Fruit fly (Drosophila melanogaster): ENCODE data around the gene Tango5.
A peak's percentile ranks its signal among the peaks of the same experiment; 100 is the strongest.

The Tango5 gene

DNA sequence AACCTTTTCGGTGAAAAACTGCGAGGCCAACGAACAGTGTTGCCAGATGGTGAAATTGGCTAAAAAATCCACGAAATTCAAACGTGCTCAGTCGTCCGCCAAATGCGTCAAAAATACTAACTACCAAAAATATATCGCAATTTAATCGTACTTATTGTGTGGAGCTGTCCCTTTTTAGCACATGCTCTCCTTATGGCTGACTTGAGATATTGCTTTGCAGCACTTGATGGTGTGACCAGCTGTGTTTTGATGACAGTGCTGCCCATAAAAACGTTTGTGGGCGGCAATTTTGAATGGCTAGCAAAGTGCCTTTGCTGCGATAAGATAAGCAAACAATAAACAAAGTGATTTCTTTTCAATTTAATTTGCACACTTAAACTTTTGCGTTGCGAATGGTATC, at the start of gene Tango5:
Gene Tango5 (minus strand): TSS at position 208 of the 400 bp plus-strand sequence.
- TF ChIP-seq CG3032 (tag; optimal IDR thresholded peaks at IDR 0.05) = peak; percentile 3
- TF ChIP-seq Sox14 (GFP tag; optimal IDR thresholded peaks at IDR 0.05) = peak; percentile 55
- TF ChIP-seq fd85E (GFP tag; optimal IDR thresholded peaks at IDR 0.05) = no peak
- TF ChIP-seq dsx (GFP tag; optimal IDR thresholded peaks at IDR 0.05; ENCODE audit: poor library complexity, severe bottlenecking) = no peak
- TF ChIP-seq CG3919 (GFP tag; optimal IDR thresholded peaks at IDR 0.05) = no peak
- TF ChIP-seq Smox (GFP tag; optimal IDR thresholded peaks at IDR 0.05) = no peak
- peak; percentile 3 for TF ChIP-seq Hr39 (GFP tag; optimal IDR thresholded peaks at IDR 0.05)
- TF ChIP-seq svp (GFP tag) = peak; percentile 54
- TF ChIP-seq CG6808 (GFP tag; optimal IDR thresholded peaks at IDR 0.05) = peak; percentile 100
- TF ChIP-seq CG31627 (GFP tag; optimal IDR thresholded peaks at IDR 0.05) = no peak
- peak; percentile 81 for TF ChIP-seq fkh (GFP tag; optimal IDR thresholded peaks at IDR 0.05)
- no peak for TF ChIP-seq lz (GFP tag; optimal IDR thresholded peaks at IDR 0.05)

DNA sequence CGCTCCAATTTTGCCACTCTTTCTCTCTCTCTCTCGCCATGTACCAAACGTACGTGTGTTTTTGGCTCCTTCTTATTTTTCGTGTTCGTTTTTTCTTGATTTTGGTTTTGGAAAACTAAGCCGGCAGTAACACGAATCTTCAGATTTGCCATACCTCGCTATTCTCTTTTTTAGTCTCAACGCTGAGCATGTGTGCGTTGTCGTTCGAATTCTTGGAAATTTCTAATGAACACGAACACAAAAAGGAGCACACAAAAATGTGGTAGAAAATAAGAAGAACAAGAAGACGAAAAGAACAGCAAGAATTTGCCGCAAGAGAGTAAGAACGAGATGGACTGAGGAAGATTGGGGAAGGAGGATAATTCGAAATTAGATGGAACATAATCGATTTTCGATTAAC, 44.5 kb upstream of the Tango5 start:
- no peak for TF ChIP-seq CG8319 (GFP tag; optimal IDR thresholded peaks at IDR 0.05)
- no peak for TF ChIP-seq svp (GFP tag)
- no peak for TF ChIP-seq CG4318 (GFP tag; optimal IDR thresholded peaks at IDR 0.05)
- no peak for TF ChIP-seq CG32006 (GFP tag; optimal IDR thresholded peaks at IDR 0.05)
- no peak for TF ChIP-seq CG10631 (GFP tag; optimal IDR thresholded peaks at IDR 0.05)
- no peak for TF ChIP-seq CG6808 (GFP tag; optimal IDR thresholded peaks at IDR 0.05)
- TF ChIP-seq CG11902 (GFP tag; optimal IDR thresholded peaks at IDR 0.05) = no peak

DNA sequence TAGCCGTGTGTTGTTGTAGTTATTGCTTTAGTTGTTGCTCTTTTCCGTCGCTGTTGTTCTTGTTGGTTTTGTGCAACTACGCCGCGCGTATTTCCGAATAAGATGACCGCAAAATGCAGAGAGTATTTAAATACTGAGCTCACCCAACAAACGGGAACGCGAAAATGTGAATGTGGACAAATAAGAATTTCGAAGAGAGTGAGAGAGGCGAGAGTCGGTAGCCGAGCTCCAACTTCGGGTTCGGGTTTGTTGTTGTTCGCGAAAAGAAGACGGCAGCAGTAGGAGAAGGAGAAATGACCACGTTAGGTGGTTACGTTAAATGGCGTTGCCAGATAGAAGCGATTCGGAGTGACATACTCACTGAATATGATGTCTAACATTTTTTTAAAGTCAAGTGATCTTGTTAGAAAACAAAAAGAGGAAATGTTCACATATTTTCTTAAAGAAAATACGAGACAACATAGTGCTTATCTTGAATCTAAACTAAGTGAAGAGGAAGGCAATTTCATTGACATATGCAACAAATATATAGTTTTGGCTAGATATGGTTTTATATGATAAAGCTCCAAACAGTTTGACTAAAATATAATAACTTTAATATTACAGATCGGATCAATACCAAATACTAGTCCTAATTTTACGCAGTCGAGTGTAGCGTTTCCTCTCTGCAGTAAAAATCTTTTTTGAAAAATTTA, 42.7 kb upstream of the Tango5 start:
- TF ChIP-seq CG6808 (GFP tag; optimal IDR thresholded peaks at IDR 0.05) (no peak), esn (GFP tag; optimal IDR thresholded peaks at IDR 0.05) (no peak), CG32006 (GFP tag; optimal IDR thresholded peaks at IDR 0.05) (no peak), topi (GFP tag; optimal IDR thresholded peaks at IDR 0.05) (no peak), acj6 (GFP tag; optimal IDR thresholded peaks at IDR 0.05) (no peak), pdm3 (GFP tag; optimal IDR thresholded peaks at IDR 0.05) (no peak), achi (GFP tag; optimal IDR thresholded peaks at IDR 0.05) (peak; percentile 20), fd85E (GFP tag; optimal IDR thresholded peaks at IDR 0.05) (no peak), fd59A (GFP tag; optimal IDR thresholded peaks at IDR 0.05) (no peak), Hr39 (GFP tag; optimal IDR thresholded peaks at IDR 0.05) (no peak), fkh (GFP tag; optimal IDR thresholded peaks at IDR 0.05) (peak; percentile 34), CG6163 (GFP tag; IDR thresholded peaks at IDR 0.05) (peak; percentile 59; the same call in 1 of the 3 replicates), dac (GFP tag; optimal IDR thresholded peaks at IDR 0.05) (no peak), CG8632 (GFP tag; optimal IDR thresholded peaks at IDR 0.05) (no peak), CG4318 (GFP tag; optimal IDR thresholded peaks at IDR 0.05) (no peak), CG10631 (GFP tag; optimal IDR thresholded peaks at IDR 0.05) (no peak), CG3032 (tag; optimal IDR thresholded peaks at IDR 0.05) (no peak), CG34406 (GFP tag; optimal IDR thresholded peaks at IDR 0.05) (no peak), CG8119 (GFP tag; IDR thresholded peaks at IDR 0.05) (no peak), dsx (GFP tag; optimal IDR thresholded peaks at IDR 0.05; ENCODE audit: poor library complexity, severe bottlenecking) (peak; percentile 25), CG10669 (GFP tag; optimal IDR thresholded peaks at IDR 0.05) (no peak), CG11762 (GFP tag; optimal IDR thresholded peaks at IDR 0.05; ENCODE audit: insufficient read depth) (no peak), svp (GFP tag) (peak; percentile 69), Eip93F (GFP tag; optimal IDR thresholded peaks at IDR 0.05) (no peak), CG15336 (GFP tag; IDR thresholded peaks at IDR 0.05) (no peak), CG1621 (tag; optimal IDR thresholded peaks at IDR 0.05) (peak; percentile 9), CG6276 (GFP tag; optimal IDR thresholded peaks at IDR 0.05) (peak; percentile 27), Eip75B (GFP tag; optimal IDR thresholded peaks at IDR 0.05) (no peak), Sox14 (GFP tag; optimal IDR thresholded peaks at IDR 0.05) (no peak), CG31627 (GFP tag; optimal IDR thresholded peaks at IDR 0.05) (peak; percentile 17), CG11902 (GFP tag; optimal IDR thresholded peaks at IDR 0.05) (no peak), Gug (GFP tag; IDR thresholded peaks at IDR 0.05) (no peak), salr (GFP tag; optimal IDR thresholded peaks at IDR 0.05) (peak in 1 of 2 experiments; percentile 6), CG8319 (GFP tag; optimal IDR thresholded peaks at IDR 0.05) (no peak), Sox15 (GFP tag; optimal IDR thresholded peaks at IDR 0.05) (no peak), eg (GFP tag; IDR thresholded peaks at IDR 0.05) (peak; percentile 64; the same call in 2 of the 3 replicates), net (GFP tag; optimal IDR thresholded peaks at IDR 0.05) (no peak), vri (GFP tag; optimal IDR thresholded peaks at IDR 0.05) (no peak), Blimp-1 (GFP tag; optimal IDR thresholded peaks at IDR 0.05) (no peak), cyc (GFP tag; optimal IDR thresholded peaks at IDR 0.05) (no peak), CG9139 (GFP tag; optimal IDR thresholded peaks at IDR 0.05) (peak; percentile 23)
